Worm (Caenorhabditis elegans) whole organism, mixed stage, embryonic: Measurements from ENCODE around the gene gmap-2.

Experiments
- M03D4.4 ChIP-seq: sonication (generic microtip); optimal IDR thresholded peaks from 2 replicates; lab custom pipeline; 2017; ENCODE audit warnings: mild to moderate bottlenecking, missing genetic modification characterization, missing compliant biosample characterization
- blmp-1 ChIP-seq: fragments of 150-350 bp; optimal IDR thresholded peaks from 2 replicates; lab custom pipeline; 2014; ENCODE audit warnings: missing biosample characterization, missing genetic modification characterization
- ceh-43 ChIP-seq: fragments of 200-800 bp; sonication (Bioruptor generic); optimal IDR thresholded peaks from 2 replicates; lab custom pipeline; 2018; ENCODE audit warnings: mild to moderate bottlenecking, missing genetic modification characterization, moderate library complexity, missing compliant biosample characterization
- elt-3 ChIP-seq: fragments of 150-350 bp; optimal IDR thresholded peaks from 2 replicates; lab custom pipeline; 2014; ENCODE audit warnings: missing biosample characterization, missing genetic modification characterization
- mep-1 ChIP-seq: fragments of 150-350 bp; optimal IDR thresholded peaks from 2 replicates; lab custom pipeline; 2017; ENCODE audit warnings: missing biosample characterization, missing genetic modification reagents, missing genetic modification characterization, inconsistent platforms
- mls-2 ChIP-seq: sonication (generic microtip); optimal IDR thresholded peaks from 2 replicates; lab custom pipeline; 2016; ENCODE audit warnings: mild to moderate bottlenecking, missing genetic modification characterization, moderate library complexity, missing compliant biosample characterization
- nhr-12 ChIP-seq: fragments of 150-350 bp; optimal IDR thresholded peaks from 2 replicates; lab custom pipeline; 2014; ENCODE audit warnings: missing biosample characterization, missing genetic modification characterization
- pha-4 ChIP-seq: fragments of 150-350 bp; optimal IDR thresholded peaks from 2 replicates; lab custom pipeline; 2018; ENCODE audit warnings: missing biosample characterization, missing genetic modification reagents, missing genetic modification characterization
- snpc-4 ChIP-seq: fragments of 150-350 bp; optimal IDR thresholded peaks from 2 replicates; lab custom pipeline; 2014; ENCODE audit warnings: missing biosample characterization, missing genetic modification characterization
- unc-120 ChIP-seq: sonication (generic microtip); optimal IDR thresholded peaks from 2 replicates; lab custom pipeline; 2017; ENCODE audit warnings: missing genetic modification characterization, missing compliant biosample characterization; ENCODE audit not compliant: poor library complexity, severe bottlenecking
- unc-39 ChIP-seq: fragments of 150-350 bp; optimal IDR thresholded peaks from 2 replicates; lab custom pipeline; 2014; ENCODE audit warnings: missing biosample characterization, missing genetic modification characterization
- unc-62 ChIP-seq: fragments of 150-350 bp; optimal IDR thresholded peaks from 2 replicates; lab custom pipeline; 2014; ENCODE audit warnings: missing biosample characterization, missing genetic modification reagents, missing genetic modification characterization

DNA sequence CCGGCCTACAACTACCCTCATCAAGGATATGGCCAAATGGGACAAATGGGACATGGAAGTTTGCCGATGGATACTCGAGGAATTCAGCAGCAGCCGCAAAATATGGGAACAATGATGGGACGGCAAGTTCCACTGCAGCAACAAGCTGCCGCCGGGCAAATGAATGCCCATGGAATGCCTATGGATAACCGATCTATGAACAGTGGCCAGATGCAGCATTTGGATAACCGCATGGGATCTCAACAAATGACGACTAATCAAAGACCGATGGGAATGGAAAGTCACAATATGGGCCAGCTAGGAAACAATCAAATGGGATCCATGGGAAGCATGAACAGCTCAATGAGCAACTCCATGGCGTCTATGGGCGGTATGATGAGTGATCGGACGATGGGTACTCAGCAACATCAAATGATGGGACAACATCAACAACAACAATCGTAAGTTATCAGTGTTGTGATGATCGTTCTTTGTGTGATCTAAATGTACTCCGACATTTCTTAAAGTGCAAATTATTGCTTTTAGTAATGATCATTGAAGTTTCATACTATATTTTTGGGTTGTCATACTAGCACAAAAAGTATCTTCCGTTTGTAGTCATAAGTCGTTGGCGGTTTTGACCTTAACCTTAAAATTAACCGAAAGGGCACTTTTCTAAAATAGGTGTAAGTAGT, 29.5 kb downstream of the gmap-2 start:
- TF ChIP-seq blmp-1 (tag; lab: Kevin White, UChicago) (no peak), mep-1 (no peak), elt-3 (tag; lab: Kevin White, UChicago) (no peak), unc-39 (no peak), nhr-12 (tag; lab: Kevin White, UChicago) (no peak), M03D4.4 (no peak), unc-62 (GFP tag; lab: Kevin White, UChicago) (no peak), ceh-43 (GFP tag; lab: Kevin White, UChicago) (no peak), unc-120 (tag; lab: Kevin White, UChicago) (no peak), mls-2 (tag; lab: Kevin White, UChicago) (no peak), pha-4 (tag; lab: Kevin White, UChicago) (no peak), snpc-4 (no peak)
